Worm (Caenorhabditis elegans) whole organism, L4 larva: ENCODE results near the gene W10G11.3.
A peak's percentile ranks its signal among the peaks of the same experiment; 100 is the strongest.

ENCODE experiments used
- F37D6.2 ChIP-seq: sonication (generic microtip); optimal IDR thresholded peaks from 2 replicates; lab custom pipeline; 2016; ENCODE audit warnings: mild to moderate bottlenecking, missing genetic modification characterization, missing compliant biosample characterization
- F44E2.7 ChIP-seq: fragments of 200-800 bp; sonication (Bioruptor generic); IDR thresholded peaks from 2 replicates; pipeline ENCODE4 v2.1.2; 2022; ENCODE audit warnings: missing genetic modification characterization, missing compliant biosample characterization
- T26A8.4 ChIP-seq: fragments of 200-800 bp; sonication (Bioruptor generic); IDR thresholded peaks from 2 replicates; pipeline ENCODE4 v1.3.6; 2022; ENCODE audit warnings: missing genetic modification characterization, missing compliant biosample characterization
- Y105C5A.15 ChIP-seq: fragments of 200-800 bp; sonication (Bioruptor generic); IDR thresholded peaks from 2 replicates; pipeline ENCODE4 v1.3.6; 2022; ENCODE audit warnings: missing genetic modification characterization, missing compliant biosample characterization
- Y48G9A.11 ChIP-seq: fragments of 200-800 bp; sonication (Bioruptor generic); IDR thresholded peaks from 2 replicates; pipeline ENCODE4 v1.3.6; 2022; ENCODE audit warnings: missing genetic modification reagents, missing genetic modification characterization, missing compliant biosample characterization
- aha-1 ChIP-seq: fragments of 150-350 bp; peaks from one replicate; lab custom pipeline; 2014; ENCODE audit warnings: missing biosample characterization, missing genetic modification characterization
- ama-1 ChIP-seq: fragments of 150-350 bp; optimal IDR thresholded peaks from 2 replicates; lab custom pipeline; 2014; ENCODE audit warnings: inconsistent platforms, mixed read lengths
- attf-4 ChIP-seq: sonication (generic microtip); optimal IDR thresholded peaks from 3 replicates; lab custom pipeline; 2017; ENCODE audit warnings: missing biosample characterization, missing genetic modification characterization
- ceh-20 ChIP-seq: fragments of 200-800 bp; sonication (Bioruptor generic); IDR thresholded peaks from 2 replicates; pipeline ENCODE4 v1.3.6; 2022; ENCODE audit warnings: missing genetic modification reagents, missing genetic modification characterization, missing compliant biosample characterization
- ceh-32 ChIP-seq: sonication (generic microtip); optimal IDR thresholded peaks from 2 replicates; lab custom pipeline; 2016; ENCODE audit warnings: mild to moderate bottlenecking, missing genetic modification characterization, missing compliant biosample characterization; ENCODE audit not compliant: poor library complexity
- ceh-62 ChIP-seq: sonication (generic microtip); optimal IDR thresholded peaks from 2 replicates; lab custom pipeline; 2017; ENCODE audit warnings: missing biosample characterization, missing genetic modification characterization
- daf-8 ChIP-seq: fragments of 200-800 bp; sonication (Bioruptor generic); IDR thresholded peaks from 2 replicates; pipeline ENCODE4 v1.3.6; 2022; ENCODE audit warnings: missing genetic modification characterization, missing compliant biosample characterization
- dmd-6 ChIP-seq: fragments of 200-800 bp; sonication (Bioruptor generic); IDR thresholded peaks from 2 replicates; pipeline ENCODE4 v1.3.6; 2022; ENCODE audit warnings: missing genetic modification reagents, missing genetic modification characterization, missing compliant biosample characterization
- dmd-9 ChIP-seq: fragments of 200-800 bp; sonication (Bioruptor generic); IDR thresholded peaks from 2 replicates; pipeline ENCODE4 v1.3.6; 2022; ENCODE audit warnings: missing genetic modification reagents, missing genetic modification characterization, missing compliant biosample characterization
- duxl-1 ChIP-seq: sonication (generic microtip); optimal IDR thresholded peaks from 2 replicates; lab custom pipeline; 2016; ENCODE audit warnings: mild to moderate bottlenecking, missing genetic modification characterization, moderate library complexity, missing compliant biosample characterization; ENCODE audit not compliant: poor library complexity
- egl-27 ChIP-seq: sonication (generic microtip); optimal IDR thresholded peaks from 3 replicates; lab custom pipeline; 2017; ENCODE audit warnings: missing biosample characterization, missing genetic modification reagents, missing genetic modification characterization
- egl-43 ChIP-seq: fragments of 200-800 bp; sonication (Bioruptor generic); IDR thresholded peaks from 2 replicates; pipeline ENCODE4 v1.3.6; 2022; ENCODE audit warnings: missing genetic modification reagents, missing genetic modification characterization, missing compliant biosample characterization
- hif-1 ChIP-seq, 2 experiments: sonication (generic microtip); optimal IDR thresholded peaks; 2 replicates each; lab custom pipeline; 2016 to 2017; ENCODE audit warnings: missing compliant biosample characterization in 2 of 2, missing genetic modification characterization in 2 of 2, missing genetic modification reagents in 2 of 2, missing genotype in 2 of 2, mild to moderate bottlenecking in 1 of 2
- lin-15B ChIP-seq: fragments of 150-350 bp; sonication (generic microtip); optimal IDR thresholded peaks from 3 replicates; lab custom pipeline; 2014; ENCODE audit warnings: missing biosample characterization, missing genetic modification characterization
- lir-3 ChIP-seq: sonication (generic microtip); optimal IDR thresholded peaks from 2 replicates; lab custom pipeline; 2016; ENCODE audit warnings: mild to moderate bottlenecking, missing genetic modification characterization, missing compliant biosample characterization
- lsy-2 ChIP-seq, 2 experiments: fragments of 150-350 bp in 1 of 2; sonication (generic microtip) in 1 of 2; optimal IDR thresholded peaks; 2 replicates each; lab custom pipeline; 2014 to 2017; ENCODE audit warnings: missing biosample characterization in 2 of 2, missing genetic modification characterization in 2 of 2
- madf-9 ChIP-seq: fragments of 200-800 bp; sonication (Bioruptor generic); conservative IDR thresholded peaks from 2 replicates; pipeline ENCODE4 v1.3.6; 2022; ENCODE audit warnings: missing genetic modification reagents, missing genetic modification characterization, missing compliant biosample characterization
- mdt-29 ChIP-seq: fragments of 200-800 bp; sonication (Bioruptor generic); IDR thresholded peaks from 2 replicates; pipeline ENCODE4 v1.3.6; 2022; ENCODE audit warnings: missing genetic modification reagents, missing genetic modification characterization, missing compliant biosample characterization
- mes-2 ChIP-seq: sonication (generic microtip); optimal IDR thresholded peaks from 2 replicates; lab custom pipeline; 2016; ENCODE audit warnings: missing genotype, mild to moderate bottlenecking, missing genetic modification characterization, missing compliant biosample characterization; ENCODE audit not compliant: poor library complexity, severe bottlenecking
- nhr-10 ChIP-seq: fragments of 150-350 bp; optimal IDR thresholded peaks from 2 replicates; lab custom pipeline; 2014; ENCODE audit warnings: missing biosample characterization, missing genetic modification characterization
- nhr-11 ChIP-seq: fragments of 150-350 bp; optimal IDR thresholded peaks from 2 replicates; lab custom pipeline; 2014; ENCODE audit warnings: missing biosample characterization, missing genetic modification characterization
- nhr-111 ChIP-seq: fragments of 200-800 bp; sonication (Bioruptor generic); optimal IDR thresholded peaks from 2 replicates; lab custom pipeline; 2018; ENCODE audit warnings: mild to moderate bottlenecking, missing genetic modification characterization, missing compliant biosample characterization
- nhr-28 ChIP-seq: fragments of 150-350 bp; optimal IDR thresholded peaks from 2 replicates; lab custom pipeline; 2014; ENCODE audit warnings: missing biosample characterization, missing genetic modification characterization
- nhr-42 ChIP-seq: fragments of 200-800 bp; sonication (Bioruptor generic); IDR thresholded peaks from 2 replicates; pipeline ENCODE4 v1.3.6; 2022; ENCODE audit warnings: missing genetic modification characterization, missing compliant biosample characterization
- nhr-6 ChIP-seq: fragments of 150-350 bp; optimal IDR thresholded peaks from 2 replicates; lab custom pipeline; 2014; ENCODE audit warnings: missing biosample characterization, missing genetic modification characterization
- php-3 ChIP-seq: fragments of 200-800 bp; sonication (Bioruptor generic); IDR thresholded peaks from 2 replicates; pipeline ENCODE4 v1.3.6; 2022; ENCODE audit warnings: missing genetic modification reagents, missing genetic modification characterization, missing compliant biosample characterization
- rbr-2 ChIP-seq: sonication (generic microtip); optimal IDR thresholded peaks from 2 replicates; lab custom pipeline; 2016; ENCODE audit warnings: missing genotype, missing genetic modification characterization, missing compliant biosample characterization
- saeg-2 ChIP-seq: fragments of 200-800 bp; sonication (Bioruptor generic); IDR thresholded peaks from 2 replicates; pipeline ENCODE4 v1.3.6; 2022; ENCODE audit warnings: missing genetic modification reagents, missing genetic modification characterization, missing compliant biosample characterization
- sdz-12 ChIP-seq: fragments of 200-800 bp; sonication (Bioruptor generic); optimal IDR thresholded peaks from 2 replicates; lab custom pipeline; 2018; ENCODE audit warnings: mild to moderate bottlenecking, missing genetic modification characterization, missing compliant biosample characterization
- set-16 ChIP-seq: fragments of 200-800 bp; sonication (Bioruptor generic); IDR thresholded peaks from 2 replicates; pipeline ENCODE4 v1.3.6; 2022; ENCODE audit warnings: missing genetic modification reagents, missing genetic modification characterization, missing compliant biosample characterization
- skn-1 ChIP-seq: fragments of 150-350 bp; optimal IDR thresholded peaks from 2 replicates; lab custom pipeline; 2014; ENCODE audit warnings: missing biosample characterization, missing genetic modification characterization
- tag-97 ChIP-seq: fragments of 200-800 bp; sonication (Bioruptor generic); IDR thresholded peaks from 2 replicates; pipeline ENCODE4 v1.3.6; 2022; ENCODE audit warnings: missing genetic modification characterization, missing compliant biosample characterization
- unc-39 ChIP-seq: sonication (generic microtip); optimal IDR thresholded peaks from 2 replicates; lab custom pipeline; 2017; ENCODE audit warnings: missing biosample characterization, missing genetic modification characterization
- vab-7 ChIP-seq: fragments of 200-800 bp; sonication (Bioruptor generic); IDR thresholded peaks from 2 replicates; pipeline ENCODE4 v1.3.6; 2022; ENCODE audit warnings: missing genetic modification reagents, missing genetic modification characterization, missing compliant biosample characterization
- zfp-3 ChIP-seq: fragments of 200-800 bp; sonication (Bioruptor generic); conservative IDR thresholded peaks from 2 replicates; pipeline ENCODE4 v1.3.6; 2022; ENCODE audit warnings: missing genetic modification reagents, missing genetic modification characterization, missing compliant biosample characterization
- zip-11 ChIP-seq: fragments of 200-800 bp; sonication (Bioruptor generic); IDR thresholded peaks from 2 replicates; pipeline ENCODE4 v1.3.6; 2022; ENCODE audit warnings: missing genetic modification characterization, missing compliant biosample characterization
- ztf-11 ChIP-seq: fragments of 150-350 bp; optimal IDR thresholded peaks from 2 replicates; lab custom pipeline; 2014; ENCODE audit warnings: missing biosample characterization, missing genetic modification characterization

Gene W10G11.3

DNA sequence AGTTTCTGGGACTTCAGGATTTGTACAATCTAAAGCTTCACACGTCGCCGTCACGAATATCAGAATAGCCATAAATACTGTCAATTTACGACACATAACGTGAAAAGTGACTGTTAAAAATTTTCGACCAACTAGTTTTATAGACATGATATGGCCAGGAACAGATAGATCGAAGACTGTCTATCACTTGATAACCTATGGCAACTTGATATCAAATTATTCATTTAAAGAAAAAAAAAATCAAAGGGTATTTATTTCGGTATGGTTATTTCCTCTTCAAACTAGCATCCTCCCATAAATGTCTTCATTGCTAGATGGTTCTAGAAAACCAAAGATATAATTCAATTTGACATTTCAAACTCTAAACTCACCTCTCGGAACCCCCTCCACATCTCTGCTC lies at the start of gene W10G11.3:
Gene W10G11.3 (minus strand): TSS at position 101 of the 400 bp plus-strand sequence.
- no peak for TF ChIP-seq nhr-6
- no peak for TF ChIP-seq nhr-42 (GFP tag; lab: Robert Waterston, UW)
- TF ChIP-seq madf-9: no peak
- TF ChIP-seq ama-1: no peak
- no peak for TF ChIP-seq egl-27
- no peak for TF ChIP-seq mdt-29 (GFP tag; lab: Robert Waterston, UW)
- no peak for TF ChIP-seq F37D6.2 (tag; lab: Kevin White, UChicago)

DNA sequence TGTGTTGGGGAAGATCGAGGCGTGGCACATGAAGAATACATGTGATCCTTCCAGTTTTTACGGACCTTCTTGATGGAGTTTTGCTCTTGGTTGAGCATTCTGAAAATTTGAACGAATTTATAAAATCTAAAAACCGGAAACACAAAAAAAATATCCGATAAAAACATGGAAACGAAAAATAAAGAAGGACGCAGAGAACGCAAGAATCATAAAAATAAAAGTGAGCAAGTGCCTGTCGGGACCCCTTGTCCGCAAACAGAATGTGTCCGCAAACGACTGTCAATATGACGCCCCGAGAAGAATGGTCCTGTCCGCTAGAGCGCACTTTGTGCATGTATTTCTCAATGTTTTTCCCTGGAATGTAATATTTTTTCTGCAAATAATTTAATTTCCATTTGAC lies 47.4 kb upstream of the W10G11.3 start, which contains the start of gene Y49F6A.5:
Gene Y49F6A.5 (minus strand): TSS at position 101 of the 400 bp plus-strand sequence.
- TF ChIP-seq unc-39 (tag; lab: Kevin White, UChicago): no peak
- no peak for TF ChIP-seq Y105C5A.15 (GFP tag; lab: Robert Waterston, UW)
- TF ChIP-seq hif-1 (tag; optimal IDR thresholded peaks at IDR 0.05; lab: Kevin White, UChicago): no peak
- no peak for TF ChIP-seq nhr-28 (tag; lab: Kevin White, UChicago)
- TF ChIP-seq mes-2: no peak
- TF ChIP-seq ama-1: no peak
- no peak for TF ChIP-seq ceh-32 (tag; lab: Kevin White, UChicago)
- no peak for TF ChIP-seq lsy-2 (tag; optimal IDR thresholded peaks at IDR 0.05; lab: Kevin White, UChicago)

DNA sequence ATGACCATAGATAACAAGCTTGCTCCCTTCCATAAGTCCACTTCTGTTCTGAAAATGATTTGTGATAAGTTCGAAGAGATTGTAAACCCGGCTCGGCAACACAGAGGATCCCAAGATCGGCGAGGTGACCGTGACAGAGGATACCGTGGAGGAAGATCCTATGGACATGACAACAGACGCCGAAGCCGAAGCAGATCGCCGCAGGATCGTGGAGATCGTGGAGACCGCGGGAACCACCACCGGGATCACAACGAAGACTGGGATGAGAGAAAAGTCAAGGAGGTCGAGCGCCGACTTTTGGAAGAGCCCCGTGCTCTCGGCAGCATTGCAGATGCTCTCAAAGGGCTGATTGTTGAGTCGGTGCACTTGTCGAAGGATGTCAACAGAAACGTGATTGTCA lies 42.3 kb upstream of the W10G11.3 start:
- TF ChIP-seq mdt-29 (GFP tag; lab: Robert Waterston, UW) (no peak), Y48G9A.11 (GFP tag; lab: Robert Waterston, UW) (no peak), set-16 (peak; percentile 76), Y105C5A.15 (GFP tag; lab: Robert Waterston, UW) (no peak), unc-39 (tag; lab: Kevin White, UChicago) (no peak)

DNA sequence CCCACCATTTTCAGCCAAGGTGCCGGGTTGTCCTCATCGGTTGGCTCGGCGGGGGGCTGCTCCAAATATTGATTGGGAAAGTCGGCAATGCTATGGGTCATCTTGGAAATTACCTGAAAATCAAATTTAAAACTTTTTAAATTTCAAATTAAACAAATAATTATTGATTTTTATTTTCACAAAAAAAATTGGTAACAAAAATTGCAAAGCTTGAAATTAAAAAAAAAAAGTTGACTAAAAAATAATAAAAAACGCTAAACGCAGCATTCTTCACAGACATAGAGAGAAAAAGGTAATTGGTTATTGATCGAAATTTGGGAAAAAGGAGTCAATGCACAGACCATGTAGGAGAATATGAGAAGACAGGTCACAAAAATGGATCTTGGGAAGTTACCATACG lies 36.4 kb upstream of the W10G11.3 start, which contains the start of gene Y49F6A.11:
Gene Y49F6A.11 (minus strand): TSS at position 101 of the 400 bp plus-strand sequence.
- TF ChIP-seq dmd-6 (GFP tag; lab: Robert Waterston, UW) (no peak), zfp-3 (GFP tag; lab: Robert Waterston, UW) (no peak), lir-3 (tag; lab: Kevin White, UChicago) (no peak), daf-8 (GFP tag; lab: Robert Waterston, UW) (no peak), Y105C5A.15 (GFP tag; lab: Robert Waterston, UW) (no peak), tag-97 (GFP tag; lab: Robert Waterston, UW) (no peak), Y48G9A.11 (GFP tag; lab: Robert Waterston, UW) (no peak), zip-11 (GFP tag; lab: Robert Waterston, UW) (no peak), saeg-2 (GFP tag; lab: Robert Waterston, UW) (no peak), ceh-62 (tag; lab: Kevin White, UChicago) (no peak), vab-7 (GFP tag; lab: Robert Waterston, UW) (no peak)

DNA sequence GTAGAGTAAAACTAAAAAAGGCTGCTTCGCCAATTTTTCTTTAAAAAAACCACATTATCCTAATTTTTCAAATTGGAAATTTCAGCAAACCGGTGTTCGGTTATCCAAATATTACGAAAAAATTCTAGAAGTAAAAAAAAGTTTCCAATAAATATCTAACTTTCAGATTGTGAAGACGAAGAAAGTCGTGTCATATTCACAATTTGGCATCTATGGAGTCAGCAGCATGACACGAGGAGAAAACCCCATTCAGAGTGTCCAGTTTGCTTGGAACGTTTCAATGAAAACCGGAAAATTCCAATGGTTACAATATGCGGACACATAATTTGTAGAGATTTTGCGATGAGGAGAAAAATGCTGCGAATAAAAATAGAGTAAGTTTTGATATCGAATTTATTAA lies 33.0 kb upstream of the W10G11.3 start, which contains the start of gene Y49F6A.12:
Gene Y49F6A.12 (plus strand): TSS at position 301 of the 400 bp plus-strand sequence.
- no peak for TF ChIP-seq ztf-11 (tag; lab: Kevin White, UChicago)
- no peak for TF ChIP-seq nhr-11
- TF ChIP-seq nhr-111 (GFP tag; lab: Kevin White, UChicago): no peak
- no peak for TF ChIP-seq skn-1 (tag; lab: Kevin White, UChicago)

DNA sequence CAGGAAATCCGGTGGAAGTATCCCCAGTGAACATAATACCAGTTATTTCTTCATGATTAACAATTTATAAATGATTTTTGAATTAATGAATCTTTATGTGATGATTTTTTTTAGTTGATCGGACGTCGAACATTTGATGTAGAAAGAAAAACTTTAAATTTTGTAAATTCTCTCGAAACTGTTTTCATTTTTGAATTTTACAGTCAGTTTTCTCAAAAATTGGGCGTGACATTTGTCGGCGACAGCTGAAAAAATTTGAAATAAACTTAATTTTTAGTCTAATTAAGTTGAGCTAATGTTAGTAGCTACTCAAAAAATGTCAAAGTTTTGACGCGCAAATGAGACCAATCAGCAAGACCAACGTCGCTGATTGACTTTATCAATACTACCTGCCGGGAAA lies 21.1 kb upstream of the W10G11.3 start, which contains the start of gene srh-60:
Gene srh-60 (plus strand): TSS at position 301 of the 400 bp plus-strand sequence.
- no peak for TF ChIP-seq nhr-11
- TF ChIP-seq F44E2.7: no peak
- no peak for TF ChIP-seq T26A8.4 (GFP tag; lab: Robert Waterston, UW)
- no peak for TF ChIP-seq ceh-20 (GFP tag; lab: Robert Waterston, UW)
- TF ChIP-seq attf-4: no peak
- no peak for TF ChIP-seq duxl-1 (tag; lab: Kevin White, UChicago)
- TF ChIP-seq egl-43 (GFP tag; lab: Robert Waterston, UW): no peak
- no peak for TF ChIP-seq mes-2
- TF ChIP-seq tag-97 (GFP tag; lab: Robert Waterston, UW): no peak
- no peak for TF ChIP-seq lin-15B (tag; lab: Kevin White, UChicago)
- no peak for TF ChIP-seq sdz-12 (GFP tag; lab: Kevin White, UChicago)
- TF ChIP-seq Y105C5A.15 (GFP tag; lab: Robert Waterston, UW): no peak
- TF ChIP-seq php-3 (GFP tag; lab: Robert Waterston, UW): no peak
- no peak for TF ChIP-seq nhr-10 (tag; lab: Kevin White, UChicago)
- no peak for TF ChIP-seq aha-1 (tag; lab: Kevin White, UChicago)
- no peak for TF ChIP-seq dmd-9 (GFP tag; lab: Robert Waterston, UW)
- TF ChIP-seq rbr-2 (tag; lab: Kevin White, UChicago): no peak
